Worm (Caenorhabditis elegans): ENCODE results near the gene C25D7.15.

DNA sequence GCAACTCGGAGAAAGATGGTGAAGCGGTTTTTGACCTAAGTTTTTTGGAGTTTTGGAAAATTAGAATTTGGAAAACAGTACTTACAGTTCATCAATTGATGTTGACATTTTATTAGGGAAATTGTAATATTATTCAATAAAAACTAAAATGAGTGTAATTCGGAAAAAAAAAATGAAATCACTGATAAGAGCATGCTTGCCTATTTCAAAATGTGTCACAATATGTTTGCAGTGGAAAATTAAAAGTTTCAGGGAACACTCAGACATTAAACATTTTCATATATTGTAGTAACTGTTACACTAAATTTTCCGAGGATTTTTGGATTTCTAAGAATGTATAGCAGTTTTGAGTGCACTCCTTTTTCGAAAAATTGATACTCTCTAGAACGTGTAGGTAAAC is 7.2 kb upstream of the C25D7.15 start, which contains the start of the genes fbxa-82 and C25D7.5:
- TF ChIP-seq lin-39 (tag; optimal IDR thresholded peaks at IDR 0.05) (no peak), eor-1 (tag; optimal IDR thresholded peaks at IDR 0.05) (no peak), zag-1 (tag; optimal IDR thresholded peaks at IDR 0.05) (no peak), unc-62 (GFP tag; optimal IDR thresholded peaks at IDR 0.05) (no peak), nhr-25 (tag; optimal IDR thresholded peaks at IDR 0.05) (no peak), elt-2 (tag; optimal IDR thresholded peaks at IDR 0.05) (peak; percentile 28), hmg-11 (tag; optimal IDR thresholded peaks at IDR 0.05) (no peak), ama-1 (optimal IDR thresholded peaks at IDR 0.05) (no peak), ceh-82 (tag; optimal IDR thresholded peaks at IDR 0.05) (no peak), ztf-11 (tag; optimal IDR thresholded peaks at IDR 0.05) (no peak), nhr-76 (tag; optimal IDR thresholded peaks at IDR 0.05) (no peak), elt-3 (tag; optimal IDR thresholded peaks at IDR 0.05) (no peak), ztf-4 (tag; optimal IDR thresholded peaks at IDR 0.05) (no peak)

Measured in whole organism, L3 larva.